Worm (Caenorhabditis elegans): Measurements from ENCODE around the gene ilkp-1.

DNA sequence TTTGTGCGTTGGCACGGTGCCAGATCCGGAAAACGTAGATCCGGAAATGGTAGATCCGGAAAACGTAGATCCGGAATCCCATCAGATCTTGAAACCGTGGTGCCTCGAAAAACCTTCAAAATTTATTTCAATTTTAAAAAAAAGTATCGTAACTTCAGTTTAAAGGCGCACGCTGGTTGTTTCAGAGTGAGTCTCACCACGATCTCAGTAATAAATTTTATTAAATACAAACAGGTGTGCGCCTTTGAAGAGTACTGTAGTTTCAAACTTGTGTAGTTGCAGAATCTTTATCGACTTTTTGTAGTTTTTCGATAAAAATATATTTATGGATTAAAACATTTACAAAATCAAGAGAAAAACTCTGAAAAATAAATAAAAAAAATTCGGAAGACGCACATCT lies 623 bp downstream of the ilkp-1 start:
- peak; percentile 58; the same call in 1 of the 2 replicates for TF ChIP-seq madf-3 (GFP tag; IDR thresholded peaks at IDR 0.05)
- TF ChIP-seq ztf-28 (GFP tag; IDR thresholded peaks at IDR 0.05), result no peak
- no peak; the same call in 1 of the 2 replicates for TF ChIP-seq rcor-1 (GFP tag; IDR thresholded peaks at IDR 0.05)
- no peak for TF ChIP-seq unc-62 (GFP tag; optimal IDR thresholded peaks at IDR 0.05)
- TF ChIP-seq F10E7.11 (tag; optimal IDR thresholded peaks at IDR 0.05), result no peak
- no peak for TF ChIP-seq hrde-1 (tag; optimal IDR thresholded peaks at IDR 0.05; ENCODE audit: borderline replicate concordance)
- no peak for TF ChIP-seq ets-4 (GFP tag; optimal IDR thresholded peaks at IDR 0.05)
- no peak for TF ChIP-seq snpc-4 (GFP tag; optimal IDR thresholded peaks at IDR 0.05)
- TF ChIP-seq snpc-4 (tag; optimal IDR thresholded peaks at IDR 0.05), result no peak
- TF ChIP-seq madf-8 (GFP tag; conservative IDR thresholded peaks at IDR 0.05), result peak; percentile 94

Measured in whole organism, young adult.